Fruit fly (Drosophila melanogaster) whole organism, embryonic: Measurements from ENCODE around the gene CG17124.

ENCODE experiments used
- Awh ChIP-seq: fragments of 200-800 bp; sonication (Bioruptor generic); IDR thresholded peaks from 2 replicates; pipeline ENCODE4, ENCODE4 v1.3.6; 2022; ENCODE audit warnings: missing biosample characterization, missing genetic modification characterization
- CG10543 ChIP-seq: fragments of 200-800 bp; sonication (Bioruptor generic); optimal IDR thresholded peaks from 3 replicates; lab custom pipeline; 2017; ENCODE audit warnings: missing biosample characterization, mild to moderate bottlenecking, missing genetic modification characterization, moderate library complexity
- CG13123 ChIP-seq: fragments of 200-800 bp; sonication (Bioruptor generic); optimal IDR thresholded peaks from 2 replicates; lab custom pipeline; 2016; ENCODE audit warnings: missing biosample characterization, missing genetic modification characterization
- CG16863 ChIP-seq: fragments of 200-800 bp; sonication (Bioruptor generic); optimal IDR thresholded peaks from 3 replicates; lab custom pipeline; 2016; ENCODE audit warnings: missing biosample characterization, missing genetic modification characterization
- CG18262 ChIP-seq: fragments of 200-800 bp; optimal IDR thresholded peaks from 3 replicates; lab custom pipeline; 2019; ENCODE audit warnings: missing biosample characterization, mild to moderate bottlenecking, missing genetic modification characterization, moderate library complexity
- CG18619 ChIP-seq: fragments of 200-800 bp; sonication (Bioruptor generic); optimal IDR thresholded peaks from 3 replicates; lab custom pipeline; 2017; ENCODE audit warnings: missing biosample characterization, mild to moderate bottlenecking, missing genetic modification characterization
- CG18764 ChIP-seq: fragments of 200-800 bp; sonication (Bioruptor generic); optimal IDR thresholded peaks from 3 replicates; lab custom pipeline; 2016; ENCODE audit warnings: missing biosample characterization, missing genetic modification characterization
- CG2199 ChIP-seq: fragments of 200-800 bp; sonication (Bioruptor generic); IDR thresholded peaks from 3 replicates; pipeline ENCODE4 v1.3.6; 2022; ENCODE audit warnings: missing biosample characterization, missing genetic modification characterization
- CG2202 ChIP-seq: fragments of 200-800 bp; sonication (Bioruptor generic); optimal IDR thresholded peaks from 2 replicates; lab custom pipeline; 2018; ENCODE audit warnings: missing biosample characterization, mild to moderate bottlenecking, missing genetic modification characterization
- CG3995 ChIP-seq: fragments of 200-800 bp; sonication (Bioruptor generic); optimal IDR thresholded peaks from 3 replicates; lab custom pipeline; 2016; ENCODE audit warnings: missing biosample characterization, missing genetic modification characterization
- CG7372 ChIP-seq: fragments of 200-800 bp; sonication (Bioruptor generic); IDR thresholded peaks from 2 replicates; pipeline ENCODE4 v1.3.6; 2022; ENCODE audit warnings: missing biosample characterization, missing genetic modification characterization
- CG7556 ChIP-seq: fragments of 200-800 bp; sonication (Bioruptor generic); optimal IDR thresholded peaks from 2 replicates; lab custom pipeline; 2017; ENCODE audit warnings: missing biosample characterization, mild to moderate bottlenecking, missing genetic modification characterization
- CG9727 ChIP-seq: fragments of 200-800 bp; sonication (Bioruptor generic); optimal IDR thresholded peaks from 3 replicates; lab custom pipeline; 2017; ENCODE audit warnings: missing biosample characterization, mild to moderate bottlenecking, missing genetic modification characterization
- CHES-1-like ChIP-seq: fragments of 200-800 bp; sonication (Bioruptor generic); optimal IDR thresholded peaks from 2 replicates; lab custom pipeline; 2016; ENCODE audit warnings: missing biosample characterization, missing genetic modification characterization
- Dbx ChIP-seq: fragments of 200-800 bp; sonication (Bioruptor generic); IDR thresholded peaks from 3 replicates; pipeline ENCODE4 v1.3.6; 2022; ENCODE audit warnings: missing biosample characterization, missing genetic modification characterization
- Dfd ChIP-seq, 2 experiments: fragments of >200 bp; optimal IDR thresholded peaks; 2 replicates each; lab custom pipeline; 2017; ENCODE audit warnings: missing biosample characterization in 2 of 2, missing genetic modification characterization in 2 of 2
- ERR ChIP-seq: fragments of 200-800 bp; sonication (Bioruptor generic); optimal IDR thresholded peaks from 2 replicates; lab custom pipeline; 2016; ENCODE audit warnings: missing biosample characterization, missing genetic modification characterization
- Fer2 ChIP-seq: fragments of 200-800 bp; sonication (Bioruptor generic); optimal IDR thresholded peaks from 2 replicates; lab custom pipeline; 2018; ENCODE audit warnings: missing biosample characterization, mild to moderate bottlenecking, missing genetic modification characterization, moderate library complexity
- H15 ChIP-seq: fragments of 200-800 bp; sonication (Bioruptor generic); IDR thresholded peaks from 3 replicates; pipeline ENCODE4 v1.3.6; 2022; ENCODE audit warnings: missing biosample characterization, missing genetic modification characterization
- H2.0 ChIP-seq: fragments of 200-800 bp; sonication (Bioruptor generic); IDR thresholded peaks from 2 replicates; pipeline ENCODE4 v1.3.6; 2022; ENCODE audit warnings: missing biosample characterization, missing genetic modification characterization
- HLH3B ChIP-seq: fragments of 200-800 bp; sonication (Bioruptor generic); IDR thresholded peaks from 2 replicates; pipeline ENCODE4 v1.3.6; 2022; ENCODE audit warnings: missing biosample characterization, missing genetic modification characterization
- HLH4C ChIP-seq: fragments of 200-800 bp; sonication (Bioruptor generic); IDR thresholded peaks from 3 replicates; pipeline ENCODE4 v1.3.6; 2022; ENCODE audit warnings: missing biosample characterization, missing genetic modification characterization; ENCODE audit not compliant: partially characterized antibody
- Hmr ChIP-seq: fragments of 200-800 bp; sonication (Bioruptor generic); optimal IDR thresholded peaks from 3 replicates; lab custom pipeline; 2017; ENCODE audit warnings: mild to moderate bottlenecking, missing biosample characterization, missing genetic modification reagents, missing genetic modification characterization
- Max ChIP-seq: fragments of 200-800 bp; sonication (Bioruptor generic); optimal IDR thresholded peaks from 2 replicates; lab custom pipeline; 2016; ENCODE audit warnings: missing biosample characterization, mild to moderate bottlenecking, missing genetic modification characterization
- Med ChIP-seq: fragments of 200-800 bp; sonication (Bioruptor generic); peaks from one replicate; lab custom pipeline; 2016; ENCODE audit warnings: missing biosample characterization, missing genetic modification characterization, mild to moderate bottlenecking, inconsistent platforms, moderate library complexity
- Neu2 ChIP-seq: fragments of 200-800 bp; sonication (Bioruptor generic); optimal IDR thresholded peaks from 3 replicates; lab custom pipeline; 2016; ENCODE audit warnings: missing biosample characterization, missing genetic modification characterization, borderline replicate concordance
- Opbp ChIP-seq: fragments of 200-800 bp; sonication (Bioruptor generic); IDR thresholded peaks from 3 replicates; pipeline ENCODE4 v1.3.6; 2022; ENCODE audit warnings: missing biosample characterization, missing genetic modification characterization; ENCODE audit not compliant: partially characterized antibody
- Scr ChIP-seq: fragments of 200-800 bp; sonication (Bioruptor generic); IDR thresholded peaks from 2 replicates; pipeline ENCODE4 v1.3.6; 2022; ENCODE audit warnings: missing biosample characterization, missing genetic modification characterization; ENCODE audit not compliant: partially characterized antibody
- Side ChIP-seq: fragments of 200-800 bp; sonication (Bioruptor generic); optimal IDR thresholded peaks from 2 replicates; lab custom pipeline; 2016; ENCODE audit warnings: missing biosample characterization, missing genetic modification characterization
- Sox100B ChIP-seq: fragments of 200-800 bp; sonication (Bioruptor generic); optimal IDR thresholded peaks from 3 replicates; lab custom pipeline; 2018; ENCODE audit warnings: missing biosample characterization, mild to moderate bottlenecking, missing genetic modification characterization
- bab2 ChIP-seq: fragments of 200-800 bp; sonication (Bioruptor generic); optimal IDR thresholded peaks from 2 replicates; lab custom pipeline; 2016; ENCODE audit warnings: missing biosample characterization, missing genetic modification characterization
- chif ChIP-seq, 2 experiments: fragments of 200-800 bp; sonication (Bioruptor generic); optimal IDR thresholded peaks; 3 replicates each; lab custom pipeline; 2016; ENCODE audit warnings: missing biosample characterization in 2 of 2, missing genetic modification characterization in 2 of 2
- chn ChIP-seq: fragments of 200-800 bp; sonication (Bioruptor generic); optimal IDR thresholded peaks from 2 replicates; lab custom pipeline; 2016; ENCODE audit warnings: missing biosample characterization, missing genetic modification characterization
- crol ChIP-seq: fragments of 200-800 bp; sonication (Bioruptor generic); IDR thresholded peaks from 2 replicates; pipeline ENCODE4 v1.3.6; 2022; ENCODE audit warnings: missing biosample characterization, missing genetic modification characterization
- disco-r ChIP-seq: fragments of 200-800 bp; sonication (Bioruptor generic); optimal IDR thresholded peaks from 2 replicates; lab custom pipeline; 2016; ENCODE audit warnings: missing biosample characterization, missing genetic modification characterization
- dpn ChIP-seq, 2 experiments: fragments of 200-800 bp; sonication (Bioruptor generic); optimal IDR thresholded peaks; 3 replicates each; lab custom pipeline; 2016; ENCODE audit warnings: missing biosample characterization in 2 of 2, missing genetic modification characterization in 2 of 2
- eve ChIP-seq, 2 experiments: fragments of >200 bp; optimal IDR thresholded peaks; 2 replicates each; lab custom pipeline; 2017; ENCODE audit warnings: missing biosample characterization in 2 of 2, missing genetic modification characterization in 2 of 2
- fu2 ChIP-seq: fragments of 200-800 bp; sonication (Bioruptor generic); optimal IDR thresholded peaks from 2 replicates; lab custom pipeline; 2016; ENCODE audit warnings: missing biosample characterization, missing genetic modification characterization
- gem ChIP-seq: fragments of 200-800 bp; sonication (Bioruptor generic); optimal IDR thresholded peaks from 2 replicates; lab custom pipeline; 2019; ENCODE audit warnings: missing biosample characterization, mild to moderate bottlenecking, missing genetic modification characterization, moderate library complexity
- gro ChIP-seq: fragments of 200-800 bp; sonication (Bioruptor generic); optimal IDR thresholded peaks from 2 replicates; lab custom pipeline; 2016; ENCODE audit warnings: missing biosample characterization, missing genetic modification characterization
- insv ChIP-seq, 2 experiments: fragments of 200-800 bp; sonication (Bioruptor generic); optimal IDR thresholded peaks; 3 replicates each; lab custom pipeline; 2016 to 2018; ENCODE audit warnings: missing biosample characterization in 2 of 2, missing genetic modification characterization in 2 of 2
- jing ChIP-seq: fragments of 200-800 bp; sonication (Bioruptor generic); optimal IDR thresholded peaks from 2 replicates; lab custom pipeline; 2018; ENCODE audit warnings: missing biosample characterization, mild to moderate bottlenecking, missing genetic modification characterization
- mld ChIP-seq: fragments of 200-800 bp; sonication (Bioruptor generic); IDR thresholded peaks from 3 replicates; pipeline ENCODE4 v1.3.6; 2022; ENCODE audit warnings: missing biosample characterization, missing genetic modification characterization; ENCODE audit not compliant: partially characterized antibody
- otp ChIP-seq: fragments of 200-800 bp; sonication (Bioruptor generic); IDR thresholded peaks from 3 replicates; pipeline ENCODE4, ENCODE4 v1.3.6; 2022; ENCODE audit warnings: missing biosample characterization, missing genetic modification characterization
- p53 ChIP-seq: fragments of 200-800 bp; sonication (Bioruptor generic); optimal IDR thresholded peaks from 2 replicates; lab custom pipeline; 2016; ENCODE audit warnings: missing biosample characterization, missing genetic modification characterization
- pan ChIP-seq, 4 experiments: fragments of >200 bp in 3 of 4; fragments of 200-800 bp in 1 of 4; sonication (Bioruptor generic) in 1 of 4; optimal IDR thresholded peaks in 3 of 4; IDR thresholded peaks in 1 of 4; 2 replicates each; pipeline versions ENCODE4 v1.3.6 to Lab custom; 2017 to 2022; ENCODE audit warnings: missing biosample characterization in 2 of 4, missing genetic modification characterization in 2 of 4, mixed read lengths in 1 of 4
- pita ChIP-seq: fragments of 200-800 bp; sonication (Bioruptor generic); optimal IDR thresholded peaks from 2 replicates; lab custom pipeline; 2017; ENCODE audit warnings: missing biosample characterization, mild to moderate bottlenecking, missing genetic modification characterization
- repo ChIP-seq: fragments of 200-800 bp; sonication (Bioruptor generic); optimal IDR thresholded peaks from 2 replicates; lab custom pipeline; 2016; ENCODE audit warnings: missing biosample characterization, missing genetic modification characterization
- unpg ChIP-seq: fragments of 200-800 bp; sonication (Bioruptor generic); optimal IDR thresholded peaks from 3 replicates; lab custom pipeline; 2018; ENCODE audit warnings: missing biosample characterization, mild to moderate bottlenecking, missing genetic modification characterization, moderate library complexity
- z ChIP-seq: fragments of 200-800 bp; sonication (Bioruptor generic); IDR thresholded peaks from 3 replicates; pipeline ENCODE4 v1.3.6; 2022; ENCODE audit warnings: missing biosample characterization, missing genetic modification characterization
- zfh1 ChIP-seq: fragments of 200-800 bp; sonication (Bioruptor generic); IDR thresholded peaks from 3 replicates; pipeline ENCODE4 v1.3.6; 2022; ENCODE audit warnings: missing biosample characterization, missing genetic modification characterization

Gene CG17124

dm6 chr2L:10735923-10736322, 20.2 kb downstream of the CG17124 start, which contains the start of gene Nup107 (continued):
- peak; percentile 30 for TF ChIP-seq chn
- no peak for TF ChIP-seq CG7556 (GFP tag; lab: Kevin White, UChicago)
- no peak for TF ChIP-seq pita (GFP tag; lab: Kevin White, UChicago)
- no peak for TF ChIP-seq Max (GFP tag; lab: Kevin White, UChicago)
- 0 out of 3 replicates have a peak, but pooled peaks have one; percentile 39 for TF ChIP-seq Opbp (GFP tag; lab: Robert Waterston, UW)
- TF ChIP-seq CG9727 (GFP tag; lab: Kevin White, UChicago), result no peak
- no peak for TF ChIP-seq HLH4C (GFP tag; lab: Robert Waterston, UW)
- peak; percentile 41 for TF ChIP-seq gro
- TF ChIP-seq jing, result no peak
- TF ChIP-seq mld (GFP tag; lab: Robert Waterston, UW), result no peak
- TF ChIP-seq gem (tag; lab: Kevin White, UChicago), result peak; percentile 54
- TF ChIP-seq CG18764 (GFP tag; lab: Kevin White, UChicago), result peak; percentile 37
- no peak; the same call in 1 of the 2 replicates for TF ChIP-seq Scr (GFP tag; lab: Robert Waterston, UW)
- TF ChIP-seq CG13123 (GFP tag; lab: Kevin White, UChicago), result no peak
- no peak for TF ChIP-seq Neu2
- TF ChIP-seq bab2 (GFP tag; lab: Kevin White, UChicago), result peak; percentile 18
- no peak for TF ChIP-seq fu2 (GFP tag; lab: Kevin White, UChicago)
- TF ChIP-seq z (GFP tag; lab: Robert Waterston, UW), result no peak
- no peak for TF ChIP-seq CG18262 (tag; lab: Kevin White, UChicago)
- peak in 1 of 2 experiments; percentile 34 for TF ChIP-seq chif (GFP tag; optimal IDR thresholded peaks at IDR 0.05; lab: Kevin White, UChicago)
- no peak for TF ChIP-seq repo (GFP tag; lab: Kevin White, UChicago)
- TF ChIP-seq CG18619, result no peak
- TF ChIP-seq otp, result no peak
- TF ChIP-seq p53 (GFP tag; lab: Kevin White, UChicago), result no peak
- TF ChIP-seq CG10543 (GFP tag; lab: Kevin White, UChicago), result no peak
- TF ChIP-seq H2.0 (GFP tag; lab: Robert Waterston, UW), result no peak
- TF ChIP-seq zfh1 (GFP tag; lab: Robert Waterston, UW), result no peak
- peak; percentile 72 for TF ChIP-seq Med (GFP tag; lab: Kevin White, UChicago)
- no peak for TF ChIP-seq disco-r (GFP tag; lab: Kevin White, UChicago)
- no peak for TF ChIP-seq ERR
- peak; percentile 6 for TF ChIP-seq CHES-1-like (GFP tag; lab: Kevin White, UChicago)
- no peak for TF ChIP-seq eve (GFP tag; optimal IDR thresholded peaks at IDR 0.05; lab: Kevin White, UChicago)
- TF ChIP-seq pan (optimal IDR thresholded peaks at IDR 0.05; lab: Kevin White, UChicago), result no peak
- peak in 1 of 2 experiments; percentile 9 for TF ChIP-seq pan (GFP tag; optimal IDR thresholded peaks at IDR 0.05 in 1 of 2, IDR thresholded peaks at IDR 0.05 in 1 of 2)
- no peak for TF ChIP-seq dpn (GFP tag; optimal IDR thresholded peaks at IDR 0.05; lab: Kevin White, UChicago)
- no peak for TF ChIP-seq CG7372 (GFP tag; lab: Robert Waterston, UW)
- TF ChIP-seq Sox100B (GFP tag; lab: Kevin White, UChicago), result no peak
- no peak for TF ChIP-seq Fer2 (tag; lab: Kevin White, UChicago)
- TF ChIP-seq insv (GFP tag; optimal IDR thresholded peaks at IDR 0.05; lab: Kevin White, UChicago), result no peak
- TF ChIP-seq HLH3B (GFP tag; lab: Robert Waterston, UW), result no peak
- TF ChIP-seq CG3995 (GFP tag; lab: Kevin White, UChicago), result no peak
- no peak for TF ChIP-seq CG2202 (tag; lab: Kevin White, UChicago)
- no peak for TF ChIP-seq CG16863 (GFP tag; lab: Kevin White, UChicago)
- peak; percentile 8 for TF ChIP-seq unpg (GFP tag; lab: Kevin White, UChicago)
- TF ChIP-seq Awh (GFP tag; lab: Robert Waterston, UW), result no peak
- TF ChIP-seq CG2199, result no peak
- no peak for TF ChIP-seq Dfd (GFP tag; optimal IDR thresholded peaks at IDR 0.05; lab: Kevin White, UChicago)
- TF ChIP-seq H15 (GFP tag; lab: Robert Waterston, UW), result no peak
- TF ChIP-seq Dbx (GFP tag; lab: Robert Waterston, UW), result no peak
- no peak for TF ChIP-seq crol (GFP tag; lab: Robert Waterston, UW)
- no peak for TF ChIP-seq Side
- TF ChIP-seq Hmr, result no peak
